Worm (Caenorhabditis elegans) whole organism, mixed stage, embryonic: Measurements from ENCODE around the gene clec-138.
A peak's percentile ranks its signal among the peaks of the same experiment; 100 is the strongest.

Experiments used
- ceh-39 ChIP-seq: fragments of 150-350 bp; optimal IDR thresholded peaks from 2 replicates; lab custom pipeline; 2014; ENCODE audit warnings: missing biosample characterization, missing genetic modification characterization
- ceh-43 ChIP-seq: fragments of 200-800 bp; sonication (Bioruptor generic); optimal IDR thresholded peaks from 2 replicates; lab custom pipeline; 2018; ENCODE audit warnings: mild to moderate bottlenecking, missing genetic modification characterization, moderate library complexity, missing compliant biosample characterization
- ceh-83 ChIP-seq: fragments of 200-800 bp; sonication (Bioruptor generic); optimal IDR thresholded peaks from 2 replicates; lab custom pipeline; 2018; ENCODE audit warnings: mild to moderate bottlenecking, missing genetic modification characterization, missing compliant biosample characterization
- ces-1 ChIP-seq: fragments of 150-350 bp; optimal IDR thresholded peaks from 2 replicates; lab custom pipeline; 2014; ENCODE audit warnings: missing biosample characterization, missing genetic modification reagents, missing genetic modification characterization
- cnd-1 ChIP-seq: fragments of 200-800 bp; sonication (Bioruptor generic); optimal IDR thresholded peaks from 2 replicates; lab custom pipeline; 2018; ENCODE audit warnings: mild to moderate bottlenecking, missing genetic modification characterization, missing compliant biosample characterization
- ham-2 ChIP-seq: fragments of 200-800 bp; sonication (Bioruptor generic); optimal IDR thresholded peaks from 2 replicates; lab custom pipeline; 2018; ENCODE audit warnings: mild to moderate bottlenecking, missing genetic modification characterization, missing compliant biosample characterization
- hlh-1 ChIP-seq: fragments of 150-350 bp; optimal IDR thresholded peaks from 2 replicates; lab custom pipeline; 2014; ENCODE audit warnings: missing biosample characterization, missing genetic modification reagents, missing genetic modification characterization
- lin-13 ChIP-seq: fragments of 150-350 bp; optimal IDR thresholded peaks from 2 replicates; lab custom pipeline; 2014; ENCODE audit warnings: missing biosample characterization, missing genetic modification characterization
- lsy-2 ChIP-seq: fragments of 150-350 bp; optimal IDR thresholded peaks from 2 replicates; lab custom pipeline; 2014; ENCODE audit warnings: missing biosample characterization, missing genetic modification characterization
- mab-5 ChIP-seq: fragments of 150-350 bp; optimal IDR thresholded peaks from 2 replicates; lab custom pipeline; 2014; ENCODE audit warnings: missing biosample characterization, missing genetic modification characterization
- mep-1 ChIP-seq: fragments of 150-350 bp; optimal IDR thresholded peaks from 2 replicates; lab custom pipeline; 2017; ENCODE audit warnings: missing biosample characterization, missing genetic modification reagents, missing genetic modification characterization, inconsistent platforms
- nhr-12 ChIP-seq: fragments of 150-350 bp; optimal IDR thresholded peaks from 2 replicates; lab custom pipeline; 2014; ENCODE audit warnings: missing biosample characterization, missing genetic modification characterization
- nhr-2 ChIP-seq: fragments of 150-350 bp; optimal IDR thresholded peaks from 2 replicates; lab custom pipeline; 2014; ENCODE audit warnings: missing biosample characterization, missing genetic modification characterization
- nhr-237 ChIP-seq: fragments of 150-350 bp; optimal IDR thresholded peaks from 2 replicates; lab custom pipeline; 2014; ENCODE audit warnings: missing biosample characterization, missing genetic modification characterization
- nhr-28 ChIP-seq: fragments of 150-350 bp; optimal IDR thresholded peaks from 2 replicates; lab custom pipeline; 2014; ENCODE audit warnings: missing biosample characterization, missing genetic modification characterization
- pha-4 ChIP-seq: fragments of 150-350 bp; optimal IDR thresholded peaks from 2 replicates; lab custom pipeline; 2018; ENCODE audit warnings: missing biosample characterization, missing genetic modification reagents, missing genetic modification characterization
- sem-2 ChIP-seq: fragments of 200-800 bp; sonication (Bioruptor generic); optimal IDR thresholded peaks from 2 replicates; lab custom pipeline; 2018; ENCODE audit warnings: mild to moderate bottlenecking, missing genetic modification characterization, missing compliant biosample characterization
- snpc-4 ChIP-seq: fragments of 150-350 bp; optimal IDR thresholded peaks from 2 replicates; lab custom pipeline; 2014; ENCODE audit warnings: missing biosample characterization, missing genetic modification characterization
- sptf-1 ChIP-seq: sonication (generic microtip); optimal IDR thresholded peaks from 2 replicates; lab custom pipeline; 2017; ENCODE audit warnings: mild to moderate bottlenecking, missing genetic modification characterization, moderate library complexity, missing compliant biosample characterization
- tbx-8 ChIP-seq: fragments of 200-800 bp; sonication (Bioruptor generic); optimal IDR thresholded peaks from 2 replicates; lab custom pipeline; 2018; ENCODE audit warnings: mild to moderate bottlenecking, missing genetic modification characterization, moderate library complexity, missing compliant biosample characterization
- unc-120 ChIP-seq: sonication (generic microtip); optimal IDR thresholded peaks from 2 replicates; lab custom pipeline; 2017; ENCODE audit warnings: missing genetic modification characterization, missing compliant biosample characterization; ENCODE audit not compliant: poor library complexity, severe bottlenecking
- unc-39 ChIP-seq: fragments of 150-350 bp; optimal IDR thresholded peaks from 2 replicates; lab custom pipeline; 2014; ENCODE audit warnings: missing biosample characterization, missing genetic modification characterization
- zip-8 ChIP-seq: fragments of 150-350 bp; optimal IDR thresholded peaks from 2 replicates; lab custom pipeline; 2014; ENCODE audit warnings: missing biosample characterization, missing genetic modification characterization

clec-138 gene

DNA sequence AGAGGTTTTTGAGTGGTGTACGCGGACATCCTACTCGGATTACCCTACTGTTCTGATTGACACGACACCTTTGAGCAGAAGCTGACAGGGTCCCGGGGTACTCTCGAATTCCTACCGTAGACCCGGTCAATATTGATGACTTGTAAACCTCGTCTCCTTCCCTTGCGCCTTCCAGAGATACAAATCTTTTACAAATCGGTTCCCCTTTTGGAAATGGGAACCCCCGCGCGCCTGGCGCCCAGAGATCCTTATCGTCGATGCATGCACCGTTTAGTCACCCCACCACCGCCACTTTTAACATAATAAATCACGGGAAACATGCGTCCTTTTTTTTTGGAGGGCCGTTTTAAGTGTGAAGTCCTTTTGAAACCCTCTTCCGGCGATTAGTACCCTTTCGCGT lies 46.5 kb downstream of the clec-138 start:
- TF ChIP-seq nhr-28 (tag; lab: Kevin White, UChicago) (no peak), lin-13 (no peak), ceh-83 (GFP tag; lab: Kevin White, UChicago) (no peak), zip-8 (tag; lab: Kevin White, UChicago) (no peak), unc-120 (tag; lab: Kevin White, UChicago) (no peak), nhr-12 (tag; lab: Kevin White, UChicago) (no peak), ceh-43 (no peak), unc-39 (tag; lab: Kevin White, UChicago) (no peak), hlh-1 (tag; lab: Kevin White, UChicago) (no peak), mab-5 (tag; lab: Kevin White, UChicago) (no peak), sptf-1 (no peak)

DNA sequence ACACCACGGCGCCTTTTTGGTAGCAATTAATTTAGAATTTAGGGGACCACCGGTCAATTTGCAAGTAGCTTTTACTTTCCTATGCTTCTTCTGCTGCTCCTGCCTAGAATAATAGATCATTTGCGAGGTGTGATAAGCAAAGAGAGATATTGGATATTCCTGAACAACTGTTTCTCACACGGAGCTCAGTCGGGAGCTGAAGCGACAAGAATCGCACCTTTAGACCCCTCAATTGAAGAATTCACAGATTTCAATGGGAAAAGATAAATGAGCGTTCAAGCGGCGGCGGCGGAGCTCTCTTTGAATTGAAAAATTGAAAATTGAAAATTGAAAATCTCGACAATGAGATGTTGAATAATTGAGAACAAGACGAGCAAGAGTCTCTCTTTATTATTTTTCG lies 47.0 kb downstream of the clec-138 start:
- TF ChIP-seq unc-120 (tag; lab: Kevin White, UChicago) (peak; percentile 4), hlh-1 (tag; lab: Kevin White, UChicago) (peak; percentile 92), ceh-83 (GFP tag; lab: Kevin White, UChicago) (no peak), pha-4 (no peak), snpc-4 (tag; lab: Kevin White, UChicago) (no peak), lsy-2 (no peak), tbx-8 (GFP tag; lab: Kevin White, UChicago) (no peak), nhr-12 (tag; lab: Kevin White, UChicago) (no peak)

DNA sequence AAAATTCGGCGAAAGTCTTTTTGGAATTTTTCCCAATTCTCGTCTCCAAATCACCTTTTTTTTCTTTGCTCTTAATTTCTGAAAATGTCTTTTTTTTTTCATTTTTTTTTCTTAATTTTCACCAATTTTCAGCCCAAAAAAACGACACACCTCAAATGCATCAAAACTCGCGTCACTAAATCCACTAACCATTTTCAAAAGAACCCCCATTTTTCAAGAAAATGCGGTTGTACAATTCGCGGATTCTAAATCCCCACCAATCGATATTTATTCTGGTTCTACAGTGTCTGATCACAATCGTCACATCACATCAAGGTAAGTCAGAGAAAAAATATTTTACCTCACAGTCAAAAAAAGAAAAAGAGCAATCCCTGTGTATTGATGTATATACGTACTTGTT lies 47.7 kb downstream of the clec-138 start, which contains the start of gene vab-1:
vab-1 (plus strand) TSS at position 133 of the 400 bp plus-strand sequence.
- no peak for TF ChIP-seq ceh-39 (tag; lab: Kevin White, UChicago)
- TF ChIP-seq pha-4 = no peak
- TF ChIP-seq hlh-1 (tag; lab: Kevin White, UChicago) = no peak
- no peak for TF ChIP-seq zip-8 (tag; lab: Kevin White, UChicago)
- no peak for TF ChIP-seq nhr-28 (tag; lab: Kevin White, UChicago)
- TF ChIP-seq nhr-237 (tag; lab: Kevin White, UChicago) = no peak
- TF ChIP-seq unc-120 (tag; lab: Kevin White, UChicago) = no peak
- TF ChIP-seq ceh-83 (GFP tag; lab: Kevin White, UChicago) = no peak

DNA sequence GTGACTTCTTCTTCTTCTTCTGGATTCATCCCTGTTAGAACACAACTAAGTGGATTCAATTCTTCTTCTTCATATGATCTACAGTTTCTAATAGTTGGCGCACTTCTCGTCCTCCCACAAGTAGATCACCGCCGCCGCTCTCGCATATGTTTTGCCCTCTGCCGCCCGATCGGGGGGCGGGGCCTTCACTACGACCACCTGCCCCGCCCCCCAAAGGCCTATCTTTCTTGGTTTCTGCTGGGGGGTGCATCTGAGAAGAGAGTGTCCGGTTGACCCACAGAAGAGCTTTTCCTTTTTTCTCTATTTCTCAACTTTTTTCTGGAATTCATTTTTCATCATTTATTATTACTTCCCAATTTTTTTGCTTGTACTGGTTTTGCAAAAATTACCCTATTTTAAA lies 48.5 kb downstream of the clec-138 start:
- TF ChIP-seq nhr-2 (peak; percentile 2), ces-1 (no peak), sptf-1 (peak; percentile 31), cnd-1 (tag; lab: Kevin White, UChicago) (peak; percentile 13), unc-120 (tag; lab: Kevin White, UChicago) (peak; percentile 54), ceh-39 (tag; lab: Kevin White, UChicago) (no peak), ham-2 (GFP tag; lab: Kevin White, UChicago) (no peak), mep-1 (tag; lab: Kevin White, UChicago) (peak; percentile 6), ceh-83 (GFP tag; lab: Kevin White, UChicago) (no peak), sem-2 (GFP tag; lab: Kevin White, UChicago) (no peak), hlh-1 (tag; lab: Kevin White, UChicago) (peak; percentile 66)
